Worm (Caenorhabditis elegans): Measurements from ENCODE around the gene F47B8.2.

DNA sequence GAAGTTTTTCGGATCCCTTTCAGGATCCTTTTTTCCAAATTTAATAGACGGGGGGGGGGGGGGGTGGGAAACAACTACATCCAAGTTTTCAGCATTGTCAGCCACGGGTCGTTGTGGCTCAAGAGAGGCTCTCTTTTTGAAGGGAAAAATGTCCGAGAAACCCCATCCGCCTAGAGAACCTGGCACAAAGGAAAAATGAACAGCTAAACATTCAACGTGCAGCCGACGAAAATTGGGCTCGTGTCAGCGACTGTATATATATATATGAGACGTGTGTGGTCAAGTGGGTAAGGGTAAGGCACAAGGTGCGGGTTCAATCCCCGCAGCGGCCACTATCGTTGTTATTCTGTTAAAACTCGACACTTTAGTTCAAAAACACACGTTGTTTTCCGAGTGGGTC is 42.2 kb upstream of the F47B8.2 start, which contains the start of gene Y49A3A.4:
- TF ChIP-seq elt-3 (tag; optimal IDR thresholded peaks at IDR 0.05) (no peak), ces-1 (GFP tag; optimal IDR thresholded peaks at IDR 0.05) (no peak), nhr-237 (tag; optimal IDR thresholded peaks at IDR 0.05) (no peak), ham-2 (GFP tag; optimal IDR thresholded peaks at IDR 0.05) (no peak), mab-5 (tag; optimal IDR thresholded peaks at IDR 0.05) (no peak), elt-1 (tag; optimal IDR thresholded peaks at IDR 0.05; ENCODE audit: borderline replicate concordance, insufficient read depth) (no peak)

All from whole organism, mixed stage, embryonic.